Worm (Caenorhabditis elegans) whole organism, L4/young adult: ENCODE results near the gene hum-4.

Experiments
- W03F9.2 ChIP-seq: fragments of 150-350 bp; optimal IDR thresholded peaks from 2 replicates; lab custom pipeline; 2014; ENCODE audit warnings: missing biosample characterization, missing genetic modification characterization
- dao-5 ChIP-seq: sonication (generic microtip); optimal IDR thresholded peaks from 2 replicates; lab custom pipeline; 2016; ENCODE audit warnings: missing genotype, missing genetic modification characterization, moderate library complexity, missing compliant biosample characterization

DNA sequence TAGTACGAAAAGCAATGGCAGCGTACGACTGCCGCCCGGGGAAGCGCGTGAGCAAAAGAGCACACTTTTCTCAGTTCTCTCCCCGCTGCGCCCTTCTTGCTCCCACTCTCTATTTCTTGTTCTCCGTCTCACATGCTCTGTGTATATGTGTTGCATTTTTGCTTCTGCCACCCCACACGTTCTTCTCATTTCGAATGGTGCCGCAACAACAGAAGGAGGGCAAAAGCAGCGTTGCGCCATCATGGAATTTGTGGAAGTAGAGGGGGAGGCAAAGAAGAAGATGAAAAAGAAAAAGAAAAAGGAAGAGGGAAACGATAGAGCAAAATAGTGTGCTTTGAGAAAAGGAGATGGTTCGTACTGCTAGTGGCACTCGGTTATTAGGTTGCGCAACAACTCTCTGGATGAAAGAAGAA, 33.9 kb upstream of the hum-4 start:
- TF ChIP-seq W03F9.2 (no peak), dao-5 (no peak)
